Worm (Caenorhabditis elegans): ENCODE data around the gene Y57A10A.24.

Gene Y57A10A.24

ce11 chrII:12240088-12240487 is 2.7 kb upstream of the Y57A10A.24 start, which contains the start of gene txdc-12.1:
Gene txdc-12.1 (plus strand): TSS chrII:12240388.
- no peak for TF ChIP-seq unc-62 (GFP tag; optimal IDR thresholded peaks at IDR 0.05)
- TF ChIP-seq elt-1 (tag; optimal IDR thresholded peaks at IDR 0.05) = no peak
- TF ChIP-seq snpc-4 (tag; optimal IDR thresholded peaks at IDR 0.05) = no peak
- no peak for TF ChIP-seq egl-5 (tag; optimal IDR thresholded peaks at IDR 0.05)
- TF ChIP-seq jun-1 (tag; optimal IDR thresholded peaks at IDR 0.05) = no peak
- TF ChIP-seq mml-1 (tag; optimal IDR thresholded peaks at IDR 0.05) = no peak
- TF ChIP-seq nhr-76 (tag; optimal IDR thresholded peaks at IDR 0.05) = no peak

- TF ChIP-seq egl-5 (tag; optimal IDR thresholded peaks at IDR 0.05) (no peak), pqm-1 (tag; optimal IDR thresholded peaks at IDR 0.05) (no peak), ceh-28 (tag; optimal IDR thresholded peaks at IDR 0.05) (peak; percentile 76), nhr-77 (tag; optimal IDR thresholded peaks at IDR 0.05) (no peak)
Measured at ce11 chrII:12241792-12242191, 954 bp upstream of the Y57A10A.24 start.

ce11 chrII:12249042-12249441 is 6.3 kb downstream of the Y57A10A.24 start, which contains the start of gene tag-276:
Gene tag-276 (minus strand): TSS chrII:12249142.
- TF ChIP-seq sea-2 (GFP tag; optimal IDR thresholded peaks at IDR 0.05) (no peak), R02D3.7 (tag; optimal IDR thresholded peaks at IDR 0.05) (no peak), nhr-28 (tag; optimal IDR thresholded peaks at IDR 0.05) (no peak), elt-2 (tag; optimal IDR thresholded peaks at IDR 0.05) (no peak), nhr-23 (tag; optimal IDR thresholded peaks at IDR 0.05) (no peak), nhr-12 (tag; optimal IDR thresholded peaks at IDR 0.05) (no peak), pqm-1 (tag; optimal IDR thresholded peaks at IDR 0.05) (no peak), egl-5 (tag; optimal IDR thresholded peaks at IDR 0.05) (no peak)

DNA sequence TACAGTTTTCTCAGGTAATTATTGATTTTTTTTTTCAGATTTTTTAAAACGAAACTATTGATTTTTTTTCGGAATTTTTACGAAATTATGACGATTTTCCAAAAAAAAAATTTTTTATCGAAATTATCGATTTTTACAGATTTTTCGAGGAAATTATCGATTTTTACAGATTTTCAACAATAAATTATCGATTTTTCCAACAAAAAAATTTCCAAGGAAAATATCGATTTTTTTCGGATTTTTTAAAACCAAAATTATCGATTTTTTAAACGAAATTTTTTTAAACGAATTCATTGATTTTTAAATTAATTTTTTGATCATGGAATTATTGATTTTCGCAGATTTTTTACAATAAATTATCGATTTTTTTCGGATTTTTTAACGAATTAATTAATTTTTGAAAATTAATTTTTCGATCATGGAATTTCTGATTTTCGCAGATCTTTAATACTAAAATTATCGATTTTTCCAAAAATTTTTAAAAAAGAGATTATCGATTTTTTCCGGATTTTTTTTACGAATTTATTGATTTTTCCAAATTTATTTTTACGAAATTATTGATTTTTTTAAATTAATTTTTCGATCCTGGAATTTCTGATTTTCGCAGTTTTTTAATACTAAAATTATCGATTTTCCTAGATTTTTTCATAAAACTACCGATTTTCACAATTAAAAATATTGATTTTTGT is 12.9 kb downstream of the Y57A10A.24 start:
- TF ChIP-seq jun-1 (tag; optimal IDR thresholded peaks at IDR 0.05) (no peak), pqm-1 (tag; optimal IDR thresholded peaks at IDR 0.05) (no peak), ceh-28 (tag; optimal IDR thresholded peaks at IDR 0.05) (peak; percentile 98), hmg-11 (tag; optimal IDR thresholded peaks at IDR 0.05) (peak; percentile 13)

- no peak for TF ChIP-seq snpc-4 (tag; optimal IDR thresholded peaks at IDR 0.05)
- TF ChIP-seq ZK546.5 (tag; optimal IDR thresholded peaks at IDR 0.05) = no peak
- no peak for TF ChIP-seq nhr-237 (tag; optimal IDR thresholded peaks at IDR 0.05)
- TF ChIP-seq nhr-11 (tag; optimal IDR thresholded peaks at IDR 0.05) = no peak
- no peak for TF ChIP-seq ztf-4 (tag; optimal IDR thresholded peaks at IDR 0.05)
- TF ChIP-seq jun-1 (tag; optimal IDR thresholded peaks at IDR 0.05) = no peak
- no peak for TF ChIP-seq elt-2 (tag; optimal IDR thresholded peaks at IDR 0.05)
- no peak for TF ChIP-seq nhr-76 (tag; optimal IDR thresholded peaks at IDR 0.05)
- TF ChIP-seq egl-27 (tag; optimal IDR thresholded peaks at IDR 0.05) = no peak
- TF ChIP-seq nhr-25 (tag; optimal IDR thresholded peaks at IDR 0.05) = no peak
- no peak for TF ChIP-seq ztf-11 (tag; optimal IDR thresholded peaks at IDR 0.05)
- TF ChIP-seq R02D3.7 (tag; optimal IDR thresholded peaks at IDR 0.05) = no peak
Measured at ce11 chrII:12256528-12256927, 13.8 kb downstream of the Y57A10A.24 start, which contains the start of gene parn-2. Gene parn-2 (minus strand): TSS chrII:12256628.

ce11 chrII:12257095-12257494 is 14.3 kb downstream of the Y57A10A.24 start:
- TF ChIP-seq nhr-77 (tag; optimal IDR thresholded peaks at IDR 0.05) = no peak
- TF ChIP-seq hmg-11 (tag; optimal IDR thresholded peaks at IDR 0.05) = no peak
- no peak for TF ChIP-seq nhr-25 (tag; optimal IDR thresholded peaks at IDR 0.05)
- no peak for TF ChIP-seq ceh-9 (tag; optimal IDR thresholded peaks at IDR 0.05)
- TF ChIP-seq ceh-28 (tag; optimal IDR thresholded peaks at IDR 0.05) = peak; percentile 89
- no peak for TF ChIP-seq unc-62 (GFP tag; optimal IDR thresholded peaks at IDR 0.05)
- TF ChIP-seq fos-1 (tag; optimal IDR thresholded peaks at IDR 0.05) = no peak

- no peak for TF ChIP-seq sea-2 (GFP tag; optimal IDR thresholded peaks at IDR 0.05)
- TF ChIP-seq elt-1 (tag; optimal IDR thresholded peaks at IDR 0.05) = no peak
- TF ChIP-seq nhr-23 (tag; optimal IDR thresholded peaks at IDR 0.05) = no peak
- no peak for TF ChIP-seq ZK546.5 (tag; optimal IDR thresholded peaks at IDR 0.05)
- no peak for TF ChIP-seq unc-62 (GFP tag; optimal IDR thresholded peaks at IDR 0.05)
- TF ChIP-seq mml-1 (tag; optimal IDR thresholded peaks at IDR 0.05) = no peak
- TF ChIP-seq nhr-237 (tag; optimal IDR thresholded peaks at IDR 0.05) = no peak
- TF ChIP-seq fkh-2 (tag; optimal IDR thresholded peaks at IDR 0.05) = no peak
- no peak for TF ChIP-seq tbx-2 (tag; optimal IDR thresholded peaks at IDR 0.05)
- no peak for TF ChIP-seq lsy-12 (tag; optimal IDR thresholded peaks at IDR 0.05)
- no peak for TF ChIP-seq pqm-1 (tag; optimal IDR thresholded peaks at IDR 0.05)
Measured at ce11 chrII:12260538-12260937, 17.8 kb downstream of the Y57A10A.24 start.
